Worm (Caenorhabditis elegans) whole organism, late embryonic: ENCODE results near the gene Y49F6B.20.
"Not testable (repeated sequence)": the region's sequence is repeated elsewhere in the genome, so short reads cannot be mapped to it uniquely, and the experiment has no call there.

Experiments
- C38D4.7 ChIP-seq: fragments of 200-800 bp; sonication (Bioruptor generic); optimal IDR thresholded peaks from 2 replicates; lab custom pipeline; 2018; ENCODE audit warnings: mild to moderate bottlenecking, missing genetic modification characterization, moderate library complexity, missing compliant biosample characterization
- K09A11.1 ChIP-seq: sonication (generic microtip); optimal IDR thresholded peaks from 2 replicates; lab custom pipeline; 2017; ENCODE audit warnings: antibody characterized with exemption, mild to moderate bottlenecking, missing genetic modification characterization, missing compliant biosample characterization; ENCODE audit not compliant: insufficient read depth
- ahr-1 ChIP-seq: sonication (generic microtip); optimal IDR thresholded peaks from 2 replicates; lab custom pipeline; 2016; ENCODE audit warnings: missing genetic modification characterization, missing compliant biosample characterization
- ama-1 ChIP-seq: fragments of 150-350 bp; optimal IDR thresholded peaks from 2 replicates; lab custom pipeline; 2014
- ceh-14 ChIP-seq: sonication (generic microtip); optimal IDR thresholded peaks from 2 replicates; lab custom pipeline; 2016; ENCODE audit warnings: missing genotype, missing genetic modification characterization, missing compliant biosample characterization
- ceh-18 ChIP-seq: sonication (generic microtip); optimal IDR thresholded peaks from 2 replicates; lab custom pipeline; 2016; ENCODE audit warnings: missing genetic modification characterization, missing compliant biosample characterization
- ceh-24 ChIP-seq: sonication (generic microtip); optimal IDR thresholded peaks from 2 replicates; lab custom pipeline; 2016; ENCODE audit warnings: mild to moderate bottlenecking, missing genetic modification characterization, missing compliant biosample characterization
- ceh-30 ChIP-seq: fragments of 150-350 bp; optimal IDR thresholded peaks from 2 replicates; lab custom pipeline; 2014; ENCODE audit warnings: missing biosample characterization, missing genetic modification characterization
- ceh-31 ChIP-seq: sonication (generic microtip); optimal IDR thresholded peaks from 2 replicates; lab custom pipeline; 2016; ENCODE audit warnings: missing genetic modification characterization, missing compliant biosample characterization
- ceh-48 ChIP-seq: sonication (generic microtip); optimal IDR thresholded peaks from 2 replicates; lab custom pipeline; 2016; ENCODE audit warnings: missing genetic modification characterization, inconsistent platforms, missing compliant biosample characterization
- ceh-6 ChIP-seq: fragments of 200-800 bp; sonication (Bioruptor generic); optimal IDR thresholded peaks from 2 replicates; lab custom pipeline; 2018; ENCODE audit warnings: mild to moderate bottlenecking, missing genetic modification characterization, missing compliant biosample characterization
- che-1 ChIP-seq: sonication (generic microtip); optimal IDR thresholded peaks from 2 replicates; lab custom pipeline; 2016; ENCODE audit warnings: mild to moderate bottlenecking, missing genetic modification characterization, missing compliant biosample characterization
- dmd-4 ChIP-seq: sonication (generic microtip); optimal IDR thresholded peaks from 2 replicates; lab custom pipeline; 2016; ENCODE audit warnings: borderline replicate concordance, missing genetic modification characterization, missing compliant biosample characterization
- dve-1 ChIP-seq: sonication (generic microtip); optimal IDR thresholded peaks from 2 replicates; lab custom pipeline; 2017; ENCODE audit warnings: antibody characterized with exemption, mild to moderate bottlenecking, missing genetic modification characterization, missing compliant biosample characterization
- fkh-10 ChIP-seq: fragments of 150-350 bp; optimal IDR thresholded peaks from 2 replicates; lab custom pipeline; 2014; ENCODE audit warnings: missing biosample characterization, missing genetic modification reagents, missing genetic modification characterization
- fkh-6 ChIP-seq: sonication (generic microtip); optimal IDR thresholded peaks from 2 replicates; lab custom pipeline; 2016; ENCODE audit warnings: missing genetic modification characterization, missing compliant biosample characterization
- gmeb-2 ChIP-seq: sonication (generic microtip); optimal IDR thresholded peaks from 2 replicates; lab custom pipeline; 2016; ENCODE audit warnings: missing genetic modification characterization, inconsistent platforms, missing compliant biosample characterization
- hlh-13 ChIP-seq: fragments of 200-800 bp; sonication (Bioruptor generic); optimal IDR thresholded peaks from 2 replicates; lab custom pipeline; 2018; ENCODE audit warnings: mild to moderate bottlenecking, missing genetic modification characterization, missing compliant biosample characterization
- hlh-15 ChIP-seq: sonication (generic microtip); optimal IDR thresholded peaks from 2 replicates; lab custom pipeline; 2016; ENCODE audit warnings: missing genetic modification characterization, missing compliant biosample characterization
- hlh-30 ChIP-seq: sonication (generic microtip); optimal IDR thresholded peaks from 2 replicates; lab custom pipeline; 2017; ENCODE audit warnings: antibody characterized with exemption, missing genetic modification characterization, missing compliant biosample characterization; ENCODE audit not compliant: insufficient read depth
- hlh-6 ChIP-seq: sonication (generic microtip); optimal IDR thresholded peaks from 2 replicates; lab custom pipeline; 2016; ENCODE audit warnings: missing genotype, missing genetic modification characterization, missing compliant biosample characterization
- mec-3 ChIP-seq: sonication (generic microtip); optimal IDR thresholded peaks from 2 replicates; lab custom pipeline; 2016; ENCODE audit warnings: borderline replicate concordance, missing genetic modification characterization, missing compliant biosample characterization
- nhr-11 ChIP-seq: fragments of 150-350 bp; optimal IDR thresholded peaks from 2 replicates; lab custom pipeline; 2014; ENCODE audit warnings: missing biosample characterization, missing genetic modification characterization
- npax-4 ChIP-seq: sonication (generic microtip); optimal IDR thresholded peaks from 2 replicates; lab custom pipeline; 2016; ENCODE audit warnings: missing genetic modification characterization, missing compliant biosample characterization
- odd-2 ChIP-seq: sonication (generic microtip); optimal IDR thresholded peaks from 2 replicates; lab custom pipeline; 2017; ENCODE audit warnings: antibody characterized with exemption, mild to moderate bottlenecking, missing genetic modification characterization, missing compliant biosample characterization
- pax-1 ChIP-seq: fragments of 150-350 bp; optimal IDR thresholded peaks from 2 replicates; lab custom pipeline; 2014; ENCODE audit warnings: missing biosample characterization, missing genetic modification characterization
- pha-2 ChIP-seq: sonication (generic microtip); optimal IDR thresholded peaks from 2 replicates; lab custom pipeline; 2017; ENCODE audit warnings: mild to moderate bottlenecking, missing genetic modification characterization, missing compliant biosample characterization
- pha-4 ChIP-seq: fragments of 150-350 bp; optimal IDR thresholded peaks from 2 replicates; lab custom pipeline; 2018; ENCODE audit warnings: missing biosample characterization, missing genetic modification reagents, missing genetic modification characterization
- pqm-1 ChIP-seq: sonication (generic microtip); optimal IDR thresholded peaks from 2 replicates; lab custom pipeline; 2016; ENCODE audit warnings: missing genetic modification characterization, missing compliant biosample characterization
- ref-2 ChIP-seq: sonication (generic microtip); optimal IDR thresholded peaks from 2 replicates; lab custom pipeline; 2016; ENCODE audit warnings: missing genetic modification characterization, missing compliant biosample characterization
- sox-2 ChIP-seq: fragments of 200-800 bp; sonication (Bioruptor generic); IDR thresholded peaks from 2 replicates; pipeline ENCODE4 v1.3.6; 2022; ENCODE audit warnings: missing genetic modification reagents, missing genetic modification characterization, missing compliant biosample characterization
- sox-4 ChIP-seq: sonication (generic microtip); optimal IDR thresholded peaks from 2 replicates; lab custom pipeline; 2017; ENCODE audit warnings: mild to moderate bottlenecking, missing genetic modification characterization, inconsistent platforms, missing compliant biosample characterization
- syd-9 ChIP-seq: sonication (generic microtip); optimal IDR thresholded peaks from 2 replicates; lab custom pipeline; 2016; ENCODE audit warnings: mild to moderate bottlenecking, missing genetic modification characterization, moderate library complexity, missing compliant biosample characterization
- tbx-2 ChIP-seq: sonication (generic microtip); optimal IDR thresholded peaks from 2 replicates; lab custom pipeline; 2016; ENCODE audit warnings: missing genetic modification characterization, missing compliant biosample characterization
- tbx-7 ChIP-seq: sonication (generic microtip); optimal IDR thresholded peaks from 2 replicates; lab custom pipeline; 2016; ENCODE audit warnings: missing genotype, missing genetic modification characterization, missing compliant biosample characterization
- ttx-3 ChIP-seq: sonication (generic microtip); optimal IDR thresholded peaks from 2 replicates; lab custom pipeline; 2016; ENCODE audit warnings: missing genetic modification reagents, missing genetic modification characterization, missing compliant biosample characterization
- unc-3 ChIP-seq, 2 experiments: fragments of 200-800 bp in 1 of 2; sonication (Bioruptor generic) in 1 of 2; sonication (generic microtip) in 1 of 2; conservative IDR thresholded peaks in 1 of 2; optimal IDR thresholded peaks in 1 of 2; 2 replicates each; pipeline versions ENCODE4 v1.3.6 to Lab custom; 2016 to 2022; ENCODE audit warnings: missing compliant biosample characterization in 2 of 2, missing genetic modification characterization in 2 of 2, missing genetic modification reagents in 1 of 2
- unc-42 ChIP-seq: sonication (generic microtip); optimal IDR thresholded peaks from 2 replicates; lab custom pipeline; 2016; ENCODE audit warnings: missing genotype, missing genetic modification characterization, missing compliant biosample characterization
- zip-5 ChIP-seq: sonication (generic microtip); optimal IDR thresholded peaks from 2 replicates; lab custom pipeline; 2016; ENCODE audit warnings: missing genetic modification characterization, missing compliant biosample characterization
- ztf-16 ChIP-seq: sonication (generic microtip); optimal IDR thresholded peaks from 2 replicates; lab custom pipeline; 2017; ENCODE audit warnings: missing genetic modification characterization, missing compliant biosample characterization

Y49F6B.20 gene

DNA sequence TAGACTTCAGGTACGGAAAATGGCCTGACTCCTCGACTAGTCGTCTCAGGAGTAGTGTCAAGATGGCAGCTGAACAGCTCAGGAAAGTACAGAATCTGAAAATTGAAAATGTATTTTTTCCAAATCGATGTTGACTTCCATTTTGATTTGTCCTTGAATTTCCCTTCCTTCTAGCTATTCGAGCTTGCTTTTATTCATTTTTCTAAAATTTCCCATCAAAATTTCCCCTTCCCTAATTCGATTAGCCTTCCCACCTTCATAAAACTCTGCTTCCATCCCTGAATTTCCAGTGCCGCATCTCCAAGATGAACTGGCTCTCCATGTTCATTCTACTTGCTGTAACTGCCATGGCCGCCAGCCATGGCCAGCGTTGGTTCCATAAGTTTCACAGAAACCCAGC is 2.4 kb upstream of the Y49F6B.20 start, which contains the start of gene Y49F6B.6:
Y49F6B.6 (plus strand) TSS at position 301 of the 400 bp plus-strand sequence.
- TF ChIP-seq sox-4 (tag; lab: Kevin White, UChicago) (no peak), pha-4 (tag; lab: Kevin White, UChicago) (no peak), ref-2 (tag; lab: Kevin White, UChicago) (no peak), ceh-14 (tag; lab: Kevin White, UChicago) (no peak), K09A11.1 (tag; lab: Kevin White, UChicago) (no peak), ttx-3 (tag; lab: Kevin White, UChicago) (no peak), C38D4.7 (GFP tag; lab: Kevin White, UChicago) (no peak), syd-9 (tag; lab: Kevin White, UChicago) (no peak)
- TF ChIP-seq, all 69 proteins: peak for 0

DNA sequence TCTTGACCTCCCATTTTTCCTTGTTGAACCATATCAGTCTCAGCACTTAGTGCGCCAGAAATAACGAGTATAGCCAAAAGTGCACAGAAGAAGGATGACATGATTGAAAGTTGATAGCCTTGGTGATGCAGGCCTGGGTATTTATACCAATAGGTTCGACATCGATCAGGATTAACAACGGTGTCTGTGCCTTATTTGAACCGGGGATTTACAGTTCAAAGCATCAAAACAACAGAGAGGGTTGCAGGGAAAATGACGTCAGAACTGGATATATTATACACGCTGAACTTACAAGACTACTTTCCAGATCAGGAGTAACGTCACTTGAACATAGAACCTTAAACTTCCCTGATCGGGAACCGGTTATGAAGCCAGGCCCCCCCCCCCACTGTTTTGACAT is 1.9 kb upstream of the Y49F6B.20 start, which contains the start of gene Y49F6B.12:
Y49F6B.12 (minus strand) TSS at position 101 of the 400 bp plus-strand sequence.
- TF ChIP-seq ttx-3 (tag; lab: Kevin White, UChicago) (no peak), pha-2 (tag; lab: Kevin White, UChicago) (no peak)

DNA sequence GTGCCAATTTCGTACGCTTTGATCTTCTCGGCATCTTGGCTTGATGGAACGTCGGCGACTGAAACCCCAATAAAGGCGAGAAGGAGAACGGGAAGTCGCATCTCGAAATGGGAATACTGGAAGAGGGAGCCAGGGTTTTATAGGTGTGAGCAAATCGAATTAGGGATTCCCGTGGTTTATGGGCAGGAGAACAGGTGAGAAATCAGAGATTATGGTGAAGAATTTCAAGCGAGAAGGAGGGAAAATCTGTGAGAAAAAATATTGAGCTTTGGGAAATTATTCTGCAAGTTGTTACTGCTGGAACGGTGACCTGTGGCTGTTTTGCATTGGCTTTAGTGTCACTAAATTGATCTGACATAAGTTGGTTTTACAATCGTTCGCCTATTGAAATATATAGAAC is 1.2 kb upstream of the Y49F6B.20 start, which contains the start of gene Y49F6B.13:
Y49F6B.13 (minus strand) TSS at position 101 of the 400 bp plus-strand sequence.
- TF ChIP-seq npax-4 (tag; lab: Kevin White, UChicago) (no peak), sox-2 (GFP tag; lab: Robert Waterston, UW) (no peak), pqm-1 (no peak), odd-2 (no peak), mec-3 (no peak), unc-3 (GFP tag; conservative IDR thresholded peaks at IDR 0.05; lab: Robert Waterston, UW) (no peak), unc-3 (tag; optimal IDR thresholded peaks at IDR 0.05; lab: Kevin White, UChicago) (no peak), ceh-6 (GFP tag; lab: Kevin White, UChicago) (no peak), fkh-6 (no peak), ceh-18 (tag; lab: Kevin White, UChicago) (no peak), unc-42 (tag; lab: Kevin White, UChicago) (no peak), che-1 (tag; lab: Kevin White, UChicago) (no peak), hlh-13 (GFP tag; lab: Kevin White, UChicago) (no peak), ceh-31 (tag; lab: Kevin White, UChicago) (no peak), hlh-6 (no peak), ceh-24 (tag; lab: Kevin White, UChicago) (no peak), tbx-7 (tag; lab: Kevin White, UChicago) (no peak), ceh-30 (tag; lab: Kevin White, UChicago) (no peak), ztf-16 (tag; lab: Kevin White, UChicago) (no peak), dmd-4 (no peak), tbx-2 (tag; lab: Kevin White, UChicago) (no peak)

DNA sequence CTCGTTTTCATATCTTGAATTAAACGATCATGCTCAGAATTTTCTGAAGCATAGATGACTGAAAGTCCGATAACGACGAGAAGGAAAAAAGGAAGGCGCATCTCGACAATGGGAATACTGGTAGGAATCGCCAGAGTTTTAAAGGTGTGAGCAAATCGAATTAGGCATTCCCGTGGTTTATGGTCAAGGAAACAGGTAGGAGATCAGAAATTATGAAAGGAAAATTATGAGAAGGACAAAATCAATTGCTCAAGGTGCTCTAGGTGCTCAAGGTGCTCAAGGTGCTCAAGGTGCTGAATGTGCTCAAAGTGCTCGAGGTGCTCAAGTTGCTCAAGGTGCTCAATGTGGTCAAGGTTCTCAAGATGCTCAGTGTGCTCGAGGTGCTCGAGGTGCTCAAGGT is 5.9 kb downstream of the Y49F6B.20 start, which contains the start of gene C16C8.10:
C16C8.10 (minus strand) TSS at position 101 of the 400 bp plus-strand sequence.
- not testable (repeated sequence) for TF ChIP-seq unc-42, dve-1, pax-1 (tag; lab: Kevin White, UChicago)

DNA sequence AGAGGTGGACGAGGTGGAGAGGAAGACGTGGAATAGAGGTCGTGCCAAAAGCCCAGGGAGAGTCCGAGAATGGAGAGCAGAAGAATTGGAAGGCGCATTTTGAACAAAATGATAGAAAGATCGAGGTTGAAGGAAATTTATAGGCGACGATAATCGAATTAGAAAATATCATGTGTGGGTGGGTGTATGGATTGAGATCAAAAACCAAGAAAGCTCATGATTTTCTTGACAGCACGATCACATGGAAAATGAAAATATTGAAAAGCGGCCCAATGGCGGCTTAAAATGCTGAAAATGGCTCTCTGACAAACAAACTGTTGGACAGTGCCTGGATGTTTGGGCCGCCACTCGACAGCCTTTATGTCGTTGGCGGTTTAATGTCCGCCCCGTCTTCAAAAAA is 7.4 kb downstream of the Y49F6B.20 start, which contains the start of gene C16C8.9:
C16C8.9 (minus strand) TSS at position 101 of the 400 bp plus-strand sequence.
- TF ChIP-seq ceh-48, result no peak
- TF ChIP-seq ahr-1 (tag; lab: Kevin White, UChicago), result no peak
- no peak for TF ChIP-seq nhr-11
- no peak for TF ChIP-seq ama-1 (lab: Kevin White, UChicago)
- no peak for TF ChIP-seq dmd-4
- no peak for TF ChIP-seq ceh-6 (GFP tag; lab: Kevin White, UChicago)
- TF ChIP-seq ref-2 (tag; lab: Kevin White, UChicago), result no peak
- TF ChIP-seq zip-5 (tag; lab: Kevin White, UChicago), result no peak
- no peak for TF ChIP-seq hlh-15
- TF ChIP-seq fkh-10 (GFP tag; lab: Kevin White, UChicago), result no peak
- no peak for TF ChIP-seq ceh-14 (tag; lab: Kevin White, UChicago)
- no peak for TF ChIP-seq tbx-7 (tag; lab: Kevin White, UChicago)
- TF ChIP-seq gmeb-2 (tag; lab: Kevin White, UChicago), result no peak
- no peak for TF ChIP-seq hlh-30 (tag; lab: Kevin White, UChicago)
- TF ChIP-seq sox-2 (GFP tag; lab: Robert Waterston, UW), result no peak
- TF ChIP-seq K09A11.1 (tag; lab: Kevin White, UChicago), result no peak
- TF ChIP-seq, all 69 proteins: peak for 0
